Worm (Caenorhabditis elegans) whole organism, early embryonic: ENCODE data around the gene F54F7.14.

Source experiments
- ceh-13 ChIP-seq: fragments of 200-800 bp; sonication (Bioruptor generic); optimal IDR thresholded peaks from 2 replicates; lab custom pipeline; 2018; ENCODE audit warnings: mild to moderate bottlenecking, missing genetic modification characterization, missing compliant biosample characterization
- flt-1 ChIP-seq: fragments of 200-800 bp; sonication (Bioruptor generic); IDR thresholded peaks from 2 replicates; pipeline ENCODE4 v1.3.6; 2022; ENCODE audit warnings: missing genetic modification characterization, missing compliant biosample characterization
- tbx-37 ChIP-seq: fragments of 200-800 bp; sonication (Bioruptor generic); conservative IDR thresholded peaks from 2 replicates; pipeline ENCODE4 v1.3.6; 2022; ENCODE audit warnings: missing genetic modification reagents, missing genetic modification characterization, missing compliant biosample characterization

DNA sequence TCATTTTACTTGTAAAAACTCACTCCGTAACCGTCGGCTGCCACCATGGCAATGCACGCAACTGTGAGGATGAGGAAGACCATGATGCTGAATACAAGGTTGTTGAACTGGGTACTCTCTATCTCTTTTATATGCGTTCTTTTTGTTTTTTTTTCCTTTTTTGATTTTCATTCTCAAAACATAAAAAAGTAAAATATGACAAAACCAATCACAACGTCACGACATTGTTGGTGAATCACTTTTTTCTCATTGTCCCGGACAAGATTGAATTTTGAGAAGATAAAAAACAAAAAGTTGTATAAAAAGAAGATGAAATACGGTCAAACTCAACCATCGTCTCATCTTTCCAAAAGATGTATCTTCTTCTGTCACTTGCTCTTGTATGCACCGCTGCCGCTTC lies 32.1 kb downstream of the F54F7.14 start, which contains the start of the genes Y62H9A.5 and ule-5:
- TF ChIP-seq tbx-37 (GFP tag; lab: Robert Waterston, UW) (no peak), ceh-13 (GFP tag; lab: Kevin White, UChicago) (no peak), flt-1 (GFP tag; lab: Robert Waterston, UW) (no peak)
